Fruit fly (Drosophila melanogaster) whole organism, pupa: ENCODE data around the gene Cpr64Ab.

Source experiments
- CG10348 ChIP-seq: fragments of 200-800 bp; sonication (Bioruptor generic); IDR thresholded peaks from 2 replicates; pipeline ENCODE4 v1.3.6; 2022; ENCODE audit warnings: missing biosample characterization, missing genetic modification characterization
- CG12605 ChIP-seq: fragments of 200-800 bp; sonication (Bioruptor generic); IDR thresholded peaks from 2 replicates; pipeline ENCODE4 v1.3.6; 2022; ENCODE audit warnings: missing biosample characterization, missing genetic modification characterization
- CG13204 ChIP-seq: fragments of 200-800 bp; sonication (Bioruptor generic); optimal IDR thresholded peaks from 2 replicates; lab custom pipeline; 2018; ENCODE audit warnings: missing biosample characterization, mild to moderate bottlenecking, missing genetic modification characterization, moderate library complexity
- CG14655 ChIP-seq: fragments of 200-800 bp; sonication (Bioruptor generic); optimal IDR thresholded peaks from 3 replicates; lab custom pipeline; 2017; ENCODE audit warnings: mild to moderate bottlenecking, missing biosample characterization, missing genetic modification reagents, missing genetic modification characterization
- CG15710 ChIP-seq: fragments of 200-800 bp; sonication (Bioruptor generic); optimal IDR thresholded peaks from 2 replicates; lab custom pipeline; 2018; ENCODE audit warnings: missing biosample characterization, mild to moderate bottlenecking, missing genetic modification characterization, moderate library complexity
- CG17806 ChIP-seq: fragments of 200-800 bp; sonication (Bioruptor generic); optimal IDR thresholded peaks from 2 replicates; lab custom pipeline; 2018; ENCODE audit warnings: missing biosample characterization, mild to moderate bottlenecking, missing genetic modification characterization, moderate library complexity
- CG32121 ChIP-seq: fragments of 200-800 bp; sonication (Bioruptor generic); IDR thresholded peaks from 2 replicates; pipeline ENCODE4 v1.3.6; 2022; ENCODE audit warnings: missing biosample characterization, missing genetic modification characterization
- CG34367 ChIP-seq: fragments of 200-800 bp; sonication (Bioruptor generic); optimal IDR thresholded peaks from 2 replicates; lab custom pipeline; 2018; ENCODE audit warnings: missing biosample characterization, mild to moderate bottlenecking, missing genetic modification characterization
- CG4496 ChIP-seq: fragments of 200-800 bp; sonication (Bioruptor generic); IDR thresholded peaks from 3 replicates; pipeline ENCODE4 v1.3.6; 2022; ENCODE audit warnings: missing biosample characterization, missing genetic modification characterization
- CG8159 ChIP-seq: fragments of 200-800 bp; sonication (Bioruptor generic); optimal IDR thresholded peaks from 3 replicates; lab custom pipeline; 2018; ENCODE audit warnings: missing biosample characterization, mild to moderate bottlenecking, missing genetic modification characterization, moderate library complexity
- CG8301 ChIP-seq: fragments of 200-800 bp; sonication (Bioruptor generic); optimal IDR thresholded peaks from 2 replicates; lab custom pipeline; 2018; ENCODE audit warnings: missing biosample characterization, mild to moderate bottlenecking, missing genetic modification characterization
- CG9948 ChIP-seq: fragments of 200-800 bp; sonication (Bioruptor generic); optimal IDR thresholded peaks from 2 replicates; lab custom pipeline; 2018; ENCODE audit warnings: missing biosample characterization, mild to moderate bottlenecking, missing genetic modification characterization, moderate library complexity
- D1 ChIP-seq: fragments of 200-800 bp; sonication (Bioruptor generic); optimal IDR thresholded peaks from 2 replicates; lab custom pipeline; 2018; ENCODE audit warnings: missing biosample characterization, mild to moderate bottlenecking, missing genetic modification characterization, moderate library complexity
- EcR ChIP-seq: fragments of 200-800 bp; sonication (Bioruptor generic); optimal IDR thresholded peaks from 3 replicates; lab custom pipeline; 2019; ENCODE audit warnings: missing biosample characterization, missing genetic modification characterization, mild to moderate bottlenecking, moderate library complexity, missing genetic modification reagents
- Ets98B ChIP-seq: fragments of 200-800 bp; sonication (Bioruptor generic); IDR thresholded peaks from 2 replicates; pipeline ENCODE4 v1.3.6; 2022; ENCODE audit warnings: missing biosample characterization, missing genetic modification characterization
- Pif1A ChIP-seq: fragments of 200-800 bp; sonication (Bioruptor generic); optimal IDR thresholded peaks from 3 replicates; lab custom pipeline; 2016; ENCODE audit warnings: missing biosample characterization, missing genetic modification characterization
- Pif1B ChIP-seq: fragments of 200-800 bp; sonication (Bioruptor generic); optimal IDR thresholded peaks from 3 replicates; lab custom pipeline; 2016; ENCODE audit warnings: missing biosample characterization, missing genetic modification characterization
- Snoo ChIP-seq: fragments of 200-800 bp; sonication (Bioruptor generic); optimal IDR thresholded peaks from 3 replicates; lab custom pipeline; 2017; ENCODE audit warnings: missing biosample characterization, mild to moderate bottlenecking, missing genetic modification characterization, inconsistent platforms
- fd96Ca ChIP-seq: fragments of 200-800 bp; sonication (Bioruptor generic); IDR thresholded peaks from 3 replicates; pipeline ENCODE4 v1.3.6; 2022; ENCODE audit warnings: missing biosample characterization, missing genetic modification characterization
- gl ChIP-seq: fragments of 200-800 bp; sonication (Bioruptor generic); optimal IDR thresholded peaks from 2 replicates; lab custom pipeline; 2018; ENCODE audit warnings: missing biosample characterization, mild to moderate bottlenecking, missing genetic modification characterization
- rn ChIP-seq: fragments of 200-800 bp; sonication (Bioruptor generic); IDR thresholded peaks from 2 replicates; pipeline ENCODE4 v1.3.6; 2022; ENCODE audit warnings: missing biosample characterization, missing genetic modification characterization

The Cpr64Ab gene

dm6 chr3L:4238195-4238594 is 26.9 kb upstream of the Cpr64Ab start:
- TF ChIP-seq Pif1A (GFP tag; lab: Kevin White, UChicago) (no peak), CG32121 (GFP tag; lab: Robert Waterston, UW) (no peak), Pif1B (GFP tag; lab: Kevin White, UChicago) (no peak), CG15710 (tag; lab: Kevin White, UChicago) (no peak), gl (tag; lab: Kevin White, UChicago) (no peak), CG13204 (GFP tag; lab: Kevin White, UChicago) (no peak), CG14655 (GFP tag; lab: Kevin White, UChicago) (no peak), CG8301 (tag; lab: Kevin White, UChicago) (no peak)

dm6 chr3L:4236097-4236572 is 24.8 kb upstream of the Cpr64Ab start, which contains the start of gene ImpL2:
Gene ImpL2, minus strand, starts transcription at chr3L:4236147.
- no peak for TF ChIP-seq CG17806 (tag; lab: Kevin White, UChicago)
- TF ChIP-seq fd96Ca (GFP tag; lab: Robert Waterston, UW) = no peak

DNA sequence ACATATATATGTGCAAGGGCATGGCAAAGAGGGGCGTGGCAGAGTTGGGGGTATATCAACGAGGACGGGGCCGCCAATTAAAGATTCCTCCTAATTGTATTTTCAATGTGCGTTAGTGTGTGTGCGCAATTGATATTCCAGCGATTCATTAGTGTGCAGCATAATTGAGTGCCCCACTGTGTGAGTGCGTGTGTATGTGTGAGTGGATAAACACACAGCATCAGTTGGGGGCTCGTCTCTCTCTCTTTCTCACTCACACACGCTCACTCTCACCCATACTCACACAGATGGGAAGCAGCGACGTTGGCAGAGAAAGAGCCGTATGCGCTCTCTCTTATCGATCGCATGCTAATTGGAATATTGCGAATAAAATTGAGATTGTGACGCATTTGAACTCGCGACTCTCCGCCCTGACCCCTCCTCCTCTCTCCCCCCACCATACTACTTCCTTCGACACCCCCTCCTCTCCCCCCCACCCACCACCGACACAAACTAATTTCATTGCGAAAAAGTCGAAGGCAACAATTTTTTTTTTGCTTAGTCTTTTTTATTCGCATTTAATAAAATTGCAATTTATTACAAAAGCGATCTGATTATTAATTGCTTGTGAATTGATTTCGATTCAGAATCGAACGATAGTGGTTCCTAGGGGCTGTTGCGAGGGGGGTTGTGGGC is 22.4 kb upstream of the Cpr64Ab start:
- TF ChIP-seq gl (tag; lab: Kevin White, UChicago) = no peak
- TF ChIP-seq CG32121 (GFP tag; lab: Robert Waterston, UW) = no peak
- TF ChIP-seq fd96Ca (GFP tag; lab: Robert Waterston, UW) = no peak
- TF ChIP-seq CG13204 (GFP tag; lab: Kevin White, UChicago) = no peak

DNA sequence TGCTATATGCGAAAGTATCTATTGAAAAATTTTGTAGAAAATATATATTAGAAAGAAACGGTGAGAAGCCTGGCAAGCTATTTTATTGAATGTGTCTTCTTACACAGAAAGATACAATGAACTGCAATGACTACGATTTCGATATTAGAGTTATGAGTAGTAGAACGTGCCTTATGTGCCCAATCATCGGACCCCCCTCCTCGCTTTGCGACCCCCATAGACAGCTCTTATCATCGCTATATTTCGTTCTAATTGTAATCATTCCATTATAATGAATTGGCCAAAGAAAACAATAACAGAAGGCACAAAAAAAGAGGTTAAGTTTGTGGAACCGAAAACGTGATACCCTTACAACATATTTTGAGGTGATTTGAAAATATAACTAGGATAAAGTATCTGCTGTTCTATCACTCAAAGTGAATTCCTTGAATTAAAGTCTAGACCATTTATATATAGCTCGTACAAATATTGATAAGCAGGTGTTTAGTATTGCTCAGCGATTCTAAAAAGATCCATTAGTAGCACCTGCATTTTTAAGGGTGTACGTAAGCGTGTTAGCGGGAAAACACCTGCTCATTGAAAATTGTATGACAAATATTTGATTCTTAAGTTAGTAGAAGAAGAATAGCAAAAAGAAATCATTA is 21.5 kb upstream of the Cpr64Ab start:
- TF ChIP-seq CG4496 = no peak
- peak; percentile 5 for TF ChIP-seq CG14655 (GFP tag; lab: Kevin White, UChicago)
- no peak for TF ChIP-seq CG8159 (tag; lab: Kevin White, UChicago)
- no peak for TF ChIP-seq CG34367 (tag; lab: Kevin White, UChicago)
- TF ChIP-seq Pif1B (GFP tag; lab: Kevin White, UChicago) = no peak
- TF ChIP-seq CG13204 (GFP tag; lab: Kevin White, UChicago) = no peak
- no peak for TF ChIP-seq CG8301 (tag; lab: Kevin White, UChicago)
- no peak for TF ChIP-seq CG10348 (GFP tag; lab: Robert Waterston, UW)

DNA sequence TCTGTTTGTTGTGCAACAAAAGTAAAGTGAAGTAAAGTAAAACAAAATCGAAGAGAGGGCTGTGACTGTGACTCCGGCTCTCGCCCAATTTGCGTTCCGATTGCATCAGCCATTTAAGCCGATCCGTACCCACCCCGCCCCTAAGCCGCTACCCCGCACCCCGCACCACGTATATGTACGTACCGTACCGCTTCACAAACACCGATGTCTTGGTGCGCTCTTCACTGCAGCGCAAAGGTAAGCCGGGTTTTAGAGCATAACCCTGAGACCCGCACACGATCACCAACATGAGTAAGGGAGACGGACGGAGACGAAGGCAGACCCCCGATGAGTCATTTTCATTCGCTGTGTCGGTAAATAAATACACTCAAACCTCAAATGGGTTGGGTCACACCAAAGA is 20.9 kb upstream of the Cpr64Ab start:
- TF ChIP-seq CG17806 (tag; lab: Kevin White, UChicago) (no peak), CG8159 (tag; lab: Kevin White, UChicago) (no peak), CG13204 (GFP tag; lab: Kevin White, UChicago) (no peak), CG8301 (tag; lab: Kevin White, UChicago) (no peak), CG32121 (GFP tag; lab: Robert Waterston, UW) (no peak), EcR (no peak), gl (tag; lab: Kevin White, UChicago) (no peak), CG14655 (GFP tag; lab: Kevin White, UChicago) (no peak), fd96Ca (GFP tag; lab: Robert Waterston, UW) (no peak), D1 (no peak), CG15710 (tag; lab: Kevin White, UChicago) (no peak), Ets98B (GFP tag; lab: Robert Waterston, UW) (no peak), Pif1B (GFP tag; lab: Kevin White, UChicago) (no peak), CG10348 (GFP tag; lab: Robert Waterston, UW) (no peak), Snoo (tag; lab: Kevin White, UChicago) (no peak), Pif1A (GFP tag; lab: Kevin White, UChicago) (no peak), CG34367 (tag; lab: Kevin White, UChicago) (no peak), CG4496 (no peak), CG12605 (GFP tag; lab: Robert Waterston, UW) (no peak)
- TF ChIP-seq, all 21 proteins: peak for 0

- TF ChIP-seq EcR (peak; percentile 29), D1 (no peak)
Observed at dm6 chr3L:4231401-4232014, 20.2 kb upstream of the Cpr64Ab start.

DNA sequence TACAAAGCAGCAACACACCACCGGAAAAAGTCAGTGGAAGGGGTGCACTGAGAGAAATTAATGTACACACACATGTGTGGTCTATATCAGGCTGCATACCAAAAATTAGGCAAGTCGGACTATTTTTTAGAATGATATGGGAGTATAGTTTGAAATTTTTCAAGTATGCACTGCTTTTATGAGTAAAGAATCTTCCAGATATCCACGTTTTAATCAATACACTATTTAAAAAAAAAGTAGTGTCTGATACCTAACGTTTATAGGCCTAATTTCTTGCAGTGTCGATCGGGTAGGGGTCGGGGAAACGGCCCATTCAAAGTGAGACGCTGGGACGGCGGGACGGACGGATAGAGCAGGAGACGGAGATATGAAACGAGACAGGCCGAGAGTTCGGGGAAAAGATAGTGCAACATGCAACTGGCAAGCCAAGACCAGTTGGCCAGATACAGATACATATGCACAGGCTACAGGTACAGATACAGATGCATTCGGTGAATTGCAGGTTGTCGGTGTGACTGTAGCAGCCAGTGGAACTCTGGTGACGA is 19.1 kb upstream of the Cpr64Ab start:
- TF ChIP-seq D1 = peak; percentile 88
- peak; percentile 89 for TF ChIP-seq fd96Ca (GFP tag; lab: Robert Waterston, UW)
- peak; percentile 19 for TF ChIP-seq EcR
- peak; percentile 94 for TF ChIP-seq CG9948
- TF ChIP-seq Snoo (tag; lab: Kevin White, UChicago) = peak; percentile 41
- TF ChIP-seq gl (tag; lab: Kevin White, UChicago) = peak; percentile 85
- peak; percentile 95 for TF ChIP-seq CG8301 (tag; lab: Kevin White, UChicago)
- TF ChIP-seq rn (GFP tag; lab: Robert Waterston, UW) = peak; percentile 42; the same call in 1 of the 2 replicates
- peak; percentile 95 for TF ChIP-seq CG14655 (GFP tag; lab: Kevin White, UChicago)
- TF ChIP-seq CG4496 = peak; percentile 88
- peak; percentile 96 for TF ChIP-seq CG8159 (tag; lab: Kevin White, UChicago)
- peak; percentile 94 for TF ChIP-seq CG15710 (tag; lab: Kevin White, UChicago)
- TF ChIP-seq CG17806 (tag; lab: Kevin White, UChicago) = peak; percentile 92
- peak; percentile 95 for TF ChIP-seq Pif1A (GFP tag; lab: Kevin White, UChicago)
- peak; percentile 89 for TF ChIP-seq Pif1B (GFP tag; lab: Kevin White, UChicago)
- peak; percentile 82 for TF ChIP-seq CG12605 (GFP tag; lab: Robert Waterston, UW)
- TF ChIP-seq Ets98B (GFP tag; lab: Robert Waterston, UW) = peak; percentile 79
- TF ChIP-seq CG13204 (GFP tag; lab: Kevin White, UChicago) = peak; percentile 74
- peak; percentile 91 for TF ChIP-seq CG34367 (tag; lab: Kevin White, UChicago)
- peak; percentile 92 for TF ChIP-seq CG32121 (GFP tag; lab: Robert Waterston, UW)
- peak; percentile 70 for TF ChIP-seq CG10348 (GFP tag; lab: Robert Waterston, UW)
